Fruit fly (Drosophila melanogaster) whole organism, pupa: ENCODE data around the gene CG5191.

Experiments used
- CG10348 ChIP-seq: fragments of 200-800 bp; sonication (Bioruptor generic); IDR thresholded peaks from 2 replicates; pipeline ENCODE4 v1.3.6; 2022; ENCODE audit warnings: missing biosample characterization, missing genetic modification characterization
- CG14655 ChIP-seq: fragments of 200-800 bp; sonication (Bioruptor generic); optimal IDR thresholded peaks from 3 replicates; lab custom pipeline; 2017; ENCODE audit warnings: mild to moderate bottlenecking, missing biosample characterization, missing genetic modification reagents, missing genetic modification characterization
- CG15710 ChIP-seq: fragments of 200-800 bp; sonication (Bioruptor generic); optimal IDR thresholded peaks from 2 replicates; lab custom pipeline; 2018; ENCODE audit warnings: missing biosample characterization, mild to moderate bottlenecking, missing genetic modification characterization, moderate library complexity
- CG17806 ChIP-seq: fragments of 200-800 bp; sonication (Bioruptor generic); optimal IDR thresholded peaks from 2 replicates; lab custom pipeline; 2018; ENCODE audit warnings: missing biosample characterization, mild to moderate bottlenecking, missing genetic modification characterization, moderate library complexity
- CG32121 ChIP-seq: fragments of 200-800 bp; sonication (Bioruptor generic); IDR thresholded peaks from 2 replicates; pipeline ENCODE4 v1.3.6; 2022; ENCODE audit warnings: missing biosample characterization, missing genetic modification characterization
- CG34367 ChIP-seq: fragments of 200-800 bp; sonication (Bioruptor generic); optimal IDR thresholded peaks from 2 replicates; lab custom pipeline; 2018; ENCODE audit warnings: missing biosample characterization, mild to moderate bottlenecking, missing genetic modification characterization
- CG8301 ChIP-seq: fragments of 200-800 bp; sonication (Bioruptor generic); optimal IDR thresholded peaks from 2 replicates; lab custom pipeline; 2018; ENCODE audit warnings: missing biosample characterization, mild to moderate bottlenecking, missing genetic modification characterization
- CG9948 ChIP-seq: fragments of 200-800 bp; sonication (Bioruptor generic); optimal IDR thresholded peaks from 2 replicates; lab custom pipeline; 2018; ENCODE audit warnings: missing biosample characterization, mild to moderate bottlenecking, missing genetic modification characterization, moderate library complexity
- EcR ChIP-seq: fragments of 200-800 bp; sonication (Bioruptor generic); optimal IDR thresholded peaks from 3 replicates; lab custom pipeline; 2019; ENCODE audit warnings: missing biosample characterization, missing genetic modification characterization, mild to moderate bottlenecking, moderate library complexity, missing genetic modification reagents
- Pif1A ChIP-seq: fragments of 200-800 bp; sonication (Bioruptor generic); optimal IDR thresholded peaks from 3 replicates; lab custom pipeline; 2016; ENCODE audit warnings: missing biosample characterization, missing genetic modification characterization
- fd96Ca ChIP-seq: fragments of 200-800 bp; sonication (Bioruptor generic); IDR thresholded peaks from 3 replicates; pipeline ENCODE4 v1.3.6; 2022; ENCODE audit warnings: missing biosample characterization, missing genetic modification characterization
- rn ChIP-seq: fragments of 200-800 bp; sonication (Bioruptor generic); IDR thresholded peaks from 2 replicates; pipeline ENCODE4 v1.3.6; 2022; ENCODE audit warnings: missing biosample characterization, missing genetic modification characterization

DNA sequence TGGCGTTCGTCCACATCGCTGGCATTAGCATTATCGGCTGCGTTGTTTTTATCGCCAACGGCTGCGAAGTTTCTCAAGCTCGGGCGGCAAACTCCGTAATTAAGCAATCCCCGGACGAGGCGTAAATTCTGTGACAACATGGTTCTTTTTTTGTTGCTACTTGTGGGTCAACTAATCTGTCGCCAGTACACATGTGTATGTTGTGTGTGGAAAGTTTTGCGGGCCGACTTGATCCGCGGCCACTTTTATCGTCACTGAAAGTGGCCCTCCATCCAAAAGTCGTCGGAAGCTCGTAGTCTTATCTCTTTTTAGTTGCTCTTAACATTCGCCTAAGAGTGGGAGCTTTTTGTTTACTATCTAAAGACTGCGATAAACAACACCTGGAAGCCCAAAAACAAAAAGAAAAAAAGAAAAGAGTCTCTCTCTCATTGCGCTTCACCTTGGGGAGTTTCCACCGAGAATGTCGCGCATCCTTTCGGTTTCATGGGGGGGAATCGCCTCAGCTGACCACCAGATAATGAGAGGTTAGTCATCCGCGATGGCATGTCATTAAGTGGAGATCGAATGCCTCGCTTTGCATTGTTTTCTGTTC, 3.3 kb downstream of the CG5191 start, which contains the start of gene CG10877:
- TF ChIP-seq EcR (GFP tag; lab: Kevin White, UChicago) = peak; percentile 85
- no peak for TF ChIP-seq CG32121 (GFP tag; lab: Robert Waterston, UW)
- no peak for TF ChIP-seq fd96Ca (GFP tag; lab: Robert Waterston, UW)
- peak; percentile 33 for TF ChIP-seq Pif1A (GFP tag; lab: Kevin White, UChicago)
- TF ChIP-seq CG17806 (tag; lab: Kevin White, UChicago) = no peak
- no peak for TF ChIP-seq CG8301
- TF ChIP-seq rn (GFP tag; lab: Robert Waterston, UW) = no peak
- no peak for TF ChIP-seq CG34367 (tag; lab: Kevin White, UChicago)
- no peak for TF ChIP-seq CG10348
- no peak for TF ChIP-seq CG14655 (GFP tag; lab: Kevin White, UChicago)
- TF ChIP-seq CG9948 (tag; lab: Kevin White, UChicago) = no peak
- TF ChIP-seq CG15710 = peak; percentile 19
